Fruit fly (Drosophila melanogaster) whole organism, wandering third instar larva: ENCODE results near the gene Nct.

Source experiments
- CG32264 ChIP-seq: fragments of 200-800 bp; sonication (Bioruptor generic); optimal IDR thresholded peaks from 2 replicates; lab custom pipeline; 2016; ENCODE audit warnings: missing biosample characterization, missing genetic modification characterization
- CG9705 ChIP-seq: fragments of 200-800 bp; sonication (Bioruptor generic); optimal IDR thresholded peaks from 2 replicates; lab custom pipeline; 2018; ENCODE audit warnings: missing biosample characterization, mild to moderate bottlenecking, missing genetic modification characterization
- CrebA ChIP-seq: fragments of 200-800 bp; sonication (Bioruptor generic); optimal IDR thresholded peaks from 2 replicates; lab custom pipeline; 2016; ENCODE audit warnings: missing biosample characterization, mild to moderate bottlenecking, missing genetic modification characterization, borderline replicate concordance
- Dif ChIP-seq: fragments of 200-275, 200-300 bp; sonication (Bioruptor generic); optimal IDR thresholded peaks from 2 replicates; lab custom pipeline; 2018; ENCODE audit warnings: missing biosample characterization, missing genetic modification characterization; ENCODE audit not compliant: partially characterized antibody
- Hr78 ChIP-seq: fragments of >200 bp; optimal IDR thresholded peaks from 2 replicates; lab custom pipeline; 2017; ENCODE audit warnings: missing biosample characterization, missing genetic modification characterization
- OdsH ChIP-seq: fragments of 200-800 bp; sonication (Bioruptor generic); optimal IDR thresholded peaks from 2 replicates; lab custom pipeline; 2016; ENCODE audit warnings: missing biosample characterization, mild to moderate bottlenecking, missing genetic modification characterization
- Rel ChIP-seq, 2 experiments: fragments of 200-800 bp; sonication (Bioruptor generic) in 1 of 2; optimal IDR thresholded peaks; 2 replicates in 1 of 2; 3 replicates in 1 of 2; lab custom pipeline; 2016 to 2019; ENCODE audit warnings: mild to moderate bottlenecking in 2 of 2, missing biosample characterization in 2 of 2, missing genetic modification characterization in 2 of 2, moderate library complexity in 1 of 2
- Vsx2 ChIP-seq: fragments of 200-300, 225-300 bp; sonication (Bioruptor generic); optimal IDR thresholded peaks from 2 replicates; lab custom pipeline; 2018; ENCODE audit warnings: missing biosample characterization, missing genetic modification characterization; ENCODE audit not compliant: partially characterized antibody
- fru ChIP-seq: fragments of 200-800 bp; sonication (Bioruptor generic); optimal IDR thresholded peaks from 3 replicates; lab custom pipeline; 2016; ENCODE audit warnings: missing biosample characterization, mild to moderate bottlenecking, missing genetic modification characterization
- h ChIP-seq: fragments of 200-800 bp; sonication (Bioruptor generic); optimal IDR thresholded peaks from 3 replicates; lab custom pipeline; 2016; ENCODE audit warnings: missing biosample characterization, mild to moderate bottlenecking, missing genetic modification characterization
- pan ChIP-seq: fragments of >200 bp; optimal IDR thresholded peaks from 2 replicates; lab custom pipeline; 2017
- psq ChIP-seq: fragments of 200-800 bp; sonication (Bioruptor generic); optimal IDR thresholded peaks from 3 replicates; lab custom pipeline; 2017; ENCODE audit warnings: missing biosample characterization, mild to moderate bottlenecking, missing genetic modification characterization, moderate library complexity
- rgr ChIP-seq: fragments of 200-800 bp; sonication (Bioruptor generic); optimal IDR thresholded peaks from 3 replicates; lab custom pipeline; 2016; ENCODE audit warnings: missing biosample characterization, mild to moderate bottlenecking, missing genetic modification characterization
- tai ChIP-seq: sonication (Bioruptor generic); optimal IDR thresholded peaks from 2 replicates; lab custom pipeline; 2016; ENCODE audit warnings: missing biosample characterization, missing genetic modification characterization

DNA sequence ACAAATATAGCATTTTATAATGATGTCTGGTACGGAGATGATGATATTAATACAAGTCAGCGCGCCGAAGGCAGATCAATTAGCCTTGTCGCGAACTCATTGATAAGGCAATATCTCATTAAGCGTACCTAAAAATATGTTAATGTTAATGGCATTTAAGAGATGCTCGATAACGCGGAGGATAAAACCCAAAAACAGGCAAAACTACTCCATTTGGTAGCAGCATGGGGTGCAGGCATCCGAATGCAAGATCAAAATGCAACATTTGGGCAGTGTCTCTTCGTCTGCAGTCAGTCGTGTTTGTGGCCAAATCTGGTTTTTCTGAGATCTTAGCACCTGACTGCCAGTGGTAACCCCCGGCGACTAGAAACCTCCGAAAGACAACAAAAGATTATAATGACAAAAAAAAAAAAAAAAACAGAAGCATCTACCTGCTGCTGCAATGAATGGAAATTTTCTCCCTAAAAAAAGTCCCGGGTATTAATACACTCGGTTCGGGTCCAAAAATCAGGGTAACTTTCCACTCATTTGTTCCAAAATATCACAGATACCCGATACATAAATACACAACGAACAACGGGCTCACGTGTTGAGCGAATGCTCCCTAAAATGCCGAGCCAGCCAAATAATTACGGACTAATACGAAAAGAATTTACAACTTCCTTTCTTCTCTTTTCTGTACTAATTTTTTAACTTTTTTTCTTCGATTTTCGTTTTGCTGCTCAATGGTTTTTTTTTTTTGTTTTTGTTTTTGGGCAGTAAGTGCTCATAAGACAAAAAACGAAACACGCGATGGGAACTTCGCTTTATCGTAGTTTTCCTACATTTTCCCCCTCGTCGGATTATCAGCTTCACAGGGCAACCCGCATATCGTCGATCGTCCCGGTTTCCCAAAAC, 5.2 kb upstream of the Nct start:
- TF ChIP-seq CrebA: no peak
- no peak for TF ChIP-seq psq (GFP tag; lab: Kevin White, UChicago)
- no peak for TF ChIP-seq Rel (GFP tag; optimal IDR thresholded peaks at IDR 0.05; lab: Kevin White, UChicago)
- peak; percentile 52 for TF ChIP-seq Rel (tag; optimal IDR thresholded peaks at IDR 0.05; lab: Kevin White, UChicago)
- TF ChIP-seq Dif (GFP tag; lab: Kevin White, UChicago): no peak
- no peak for TF ChIP-seq h (GFP tag; lab: Kevin White, UChicago)
- TF ChIP-seq Vsx2: no peak
- TF ChIP-seq CG32264 (GFP tag; lab: Kevin White, UChicago): no peak
- TF ChIP-seq OdsH (GFP tag; lab: Kevin White, UChicago): no peak
- TF ChIP-seq Hr78 (GFP tag; lab: Kevin White, UChicago): no peak
- TF ChIP-seq fru (GFP tag; lab: Kevin White, UChicago): no peak
- no peak for TF ChIP-seq CG9705 (GFP tag; lab: Kevin White, UChicago)
- no peak for TF ChIP-seq pan (lab: Kevin White, UChicago)
- no peak for TF ChIP-seq tai (GFP tag; lab: Kevin White, UChicago)
- no peak for TF ChIP-seq rgr (GFP tag; lab: Kevin White, UChicago)
